Fruit fly (Drosophila melanogaster): Measurements from ENCODE around the gene Vps13B.
A peak's percentile ranks its signal among the peaks of the same experiment; 100 is the strongest.

The Vps13B gene

dm6 chr3R:29891183-29891582 lies 44.6 kb upstream of the Vps13B start (continued):
- peak; percentile 1 for TF ChIP-seq eyg (GFP tag; optimal IDR thresholded peaks at IDR 0.05)

- peak; percentile 74 for TF ChIP-seq Ets65A (GFP tag)
- TF ChIP-seq CG4820 (GFP tag; optimal IDR thresholded peaks at IDR 0.05): no peak
- TF ChIP-seq kni (GFP tag; optimal IDR thresholded peaks at IDR 0.05): peak; percentile 49
- peak; percentile 65; the same call in 1 of the 2 replicates for TF ChIP-seq vvl (GFP tag; IDR thresholded peaks at IDR 0.05)
- peak; percentile 97 for TF ChIP-seq Blimp-1 (GFP tag; optimal IDR thresholded peaks at IDR 0.05)
- TF ChIP-seq CG10959 (GFP tag; IDR thresholded peaks at IDR 0.05): no peak
- peak; percentile 37 for TF ChIP-seq gsb-n (tag; optimal IDR thresholded peaks at IDR 0.05)
These were observed 42.7 kb upstream of the Vps13B start for dm6 chr3R:29893030-29893429.

DNA sequence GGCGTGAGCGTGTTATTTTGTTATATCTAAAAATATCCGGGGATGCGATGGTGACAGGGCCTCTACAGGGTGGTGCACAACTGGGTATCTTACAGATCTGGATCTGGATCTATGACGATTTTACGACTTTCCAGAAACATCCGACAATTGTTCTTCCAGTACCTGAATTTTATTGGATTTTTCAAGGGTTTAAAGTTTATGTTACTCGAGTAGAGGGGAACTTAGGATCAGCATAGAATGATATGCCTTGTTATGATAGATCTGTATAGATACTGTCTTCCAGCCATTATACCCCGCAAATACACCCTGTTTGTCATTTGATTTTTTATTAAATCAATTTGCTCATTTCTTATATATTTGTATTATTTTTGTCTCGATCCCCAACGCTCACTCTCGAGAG lies 41.4 kb upstream of the Vps13B start:
- TF ChIP-seq Atf6 (GFP tag; IDR thresholded peaks at IDR 0.05): peak; percentile 73
- TF ChIP-seq fru (optimal IDR thresholded peaks at IDR 0.05): no peak
- TF ChIP-seq CG18599 (GFP tag; optimal IDR thresholded peaks at IDR 0.05): peak; percentile 62
- no peak for TF ChIP-seq Dp (GFP tag; optimal IDR thresholded peaks at IDR 0.05)
- no peak for TF ChIP-seq CG11398 (GFP tag; optimal IDR thresholded peaks at IDR 0.05)
- TF ChIP-seq CG12391 (tag; optimal IDR thresholded peaks at IDR 0.05): peak; percentile 43
- TF ChIP-seq onecut (GFP tag; IDR thresholded peaks at IDR 0.05): peak; percentile 20; the same call in 1 of the 2 replicates
- TF ChIP-seq exex (tag; optimal IDR thresholded peaks at IDR 0.05): peak; percentile 20
- peak; percentile 32 for TF ChIP-seq pnt (GFP tag; optimal IDR thresholded peaks at IDR 0.05)
- no peak for TF ChIP-seq cato (GFP tag; optimal IDR thresholded peaks at IDR 0.05; ENCODE audit: borderline replicate concordance)
- TF ChIP-seq Hr78 (GFP tag; optimal IDR thresholded peaks at IDR 0.05): no peak
- TF ChIP-seq maf-S (GFP tag; optimal IDR thresholded peaks at IDR 0.05): peak; percentile 18
- TF ChIP-seq zfh1 (GFP tag; IDR thresholded peaks at IDR 0.05): peak; percentile 35; the same call in 1 of the 3 replicates
- peak; percentile 69 for TF ChIP-seq lab (GFP tag; optimal IDR thresholded peaks at IDR 0.05)
- peak; percentile 6 for TF ChIP-seq Atf-2 (GFP tag; optimal IDR thresholded peaks at IDR 0.05)
- peak; percentile 57 for TF ChIP-seq CG17385 (GFP tag; optimal IDR thresholded peaks at IDR 0.05)
- TF ChIP-seq dimm (GFP tag; IDR thresholded peaks at IDR 0.05): no peak
- TF ChIP-seq grn (GFP tag; optimal IDR thresholded peaks at IDR 0.05): no peak
- TF ChIP-seq ems (GFP tag; optimal IDR thresholded peaks at IDR 0.05): peak; percentile 26
- TF ChIP-seq Dref (GFP tag; IDR thresholded peaks at IDR 0.05): no peak
- TF ChIP-seq kni (GFP tag; optimal IDR thresholded peaks at IDR 0.05): no peak
- TF ChIP-seq MBD-R2 (GFP tag; IDR thresholded peaks at IDR 0.05): peak; percentile 27; the same call in 1 of the 2 replicates
- TF ChIP-seq Gsc (GFP tag; IDR thresholded peaks at IDR 0.05): no peak
- TF ChIP-seq unc-4 (GFP tag; IDR thresholded peaks at IDR 0.05; ENCODE audit: partially characterized antibody): no peak
- TF ChIP-seq CG7372 (GFP tag; IDR thresholded peaks at IDR 0.05): peak; percentile 52; the same call in 1 of the 2 replicates
- peak; percentile 36 for TF ChIP-seq Ssrp (tag; optimal IDR thresholded peaks at IDR 0.05)
- peak; percentile 75 for TF ChIP-seq dmrt99B (tag; optimal IDR thresholded peaks at IDR 0.05)
- TF ChIP-seq zfh2 (GFP tag; optimal IDR thresholded peaks at IDR 0.05): peak; percentile 44
- peak; percentile 61 for TF ChIP-seq Sox100B (GFP tag; optimal IDR thresholded peaks at IDR 0.05)
- peak; percentile 8 for TF ChIP-seq CG4328 (GFP tag; optimal IDR thresholded peaks at IDR 0.05)
- TF ChIP-seq Hr3 (GFP tag; optimal IDR thresholded peaks at IDR 0.05): peak; percentile 29
- peak; percentile 61 for TF ChIP-seq CG17359 (tag; optimal IDR thresholded peaks at IDR 0.05)
- TF ChIP-seq CG7963 (GFP tag; IDR thresholded peaks at IDR 0.05; ENCODE audit: partially characterized antibody): no peak
- TF ChIP-seq CG5953 (GFP tag; IDR thresholded peaks at IDR 0.05): no peak
- TF ChIP-seq CG16813 (GFP tag; IDR thresholded peaks at IDR 0.05; ENCODE audit: partially characterized antibody): no peak
- no peak for TF ChIP-seq Atf3 (GFP tag; optimal IDR thresholded peaks at IDR 0.05)
- peak; percentile 19 for TF ChIP-seq Bdp1 (GFP tag; optimal IDR thresholded peaks at IDR 0.05)
- peak; percentile 67 for TF ChIP-seq CG3847 (GFP tag; IDR thresholded peaks at IDR 0.05)
- TF ChIP-seq CG2199 (GFP tag; IDR thresholded peaks at IDR 0.05): no peak; the same call in 2 of the 3 replicates
- TF ChIP-seq stc (GFP tag; IDR thresholded peaks at IDR 0.05): peak; percentile 36; the same call in 1 of the 2 replicates
- TF ChIP-seq CG15601 (tag; optimal IDR thresholded peaks at IDR 0.05): no peak

Measured in whole organism, embryonic.